Worm (Caenorhabditis elegans) whole organism, early embryonic: ENCODE results near the gene K06A4.10.
A peak's percentile ranks its signal among the peaks of the same experiment; 100 is the strongest.

Source experiments
- B0310.2 ChIP-seq: sonication (generic microtip); optimal IDR thresholded peaks from 2 replicates; lab custom pipeline; 2016; ENCODE audit warnings: mild to moderate bottlenecking, missing genetic modification characterization, missing compliant biosample characterization
- hmbx-1 ChIP-seq: sonication (generic microtip); optimal IDR thresholded peaks from 2 replicates; lab custom pipeline; 2016; ENCODE audit warnings: mild to moderate bottlenecking, missing genetic modification characterization, missing compliant biosample characterization
- pes-1 ChIP-seq: fragments of 200-800 bp; sonication (Bioruptor generic); IDR thresholded peaks from 2 replicates; pipeline ENCODE4 v1.3.6; 2022; ENCODE audit warnings: missing genetic modification reagents, missing genetic modification characterization, missing compliant biosample characterization
- tbx-37 ChIP-seq: fragments of 200-800 bp; sonication (Bioruptor generic); conservative IDR thresholded peaks from 2 replicates; pipeline ENCODE4 v1.3.6; 2022; ENCODE audit warnings: missing genetic modification reagents, missing genetic modification characterization, missing compliant biosample characterization

- TF ChIP-seq tbx-37 (peak; percentile 92), pes-1 (GFP tag; lab: Robert Waterston, UW) (no peak; the same call in 1 of the 2 replicates), hmbx-1 (peak; percentile 74), B0310.2 (peak; percentile 93)
These were observed 13.7 kb upstream of the K06A4.10 start for ce11 chrV:9503152-9503817.
